Worm (Caenorhabditis elegans): ENCODE measurements around the gene clec-234.

DNA sequence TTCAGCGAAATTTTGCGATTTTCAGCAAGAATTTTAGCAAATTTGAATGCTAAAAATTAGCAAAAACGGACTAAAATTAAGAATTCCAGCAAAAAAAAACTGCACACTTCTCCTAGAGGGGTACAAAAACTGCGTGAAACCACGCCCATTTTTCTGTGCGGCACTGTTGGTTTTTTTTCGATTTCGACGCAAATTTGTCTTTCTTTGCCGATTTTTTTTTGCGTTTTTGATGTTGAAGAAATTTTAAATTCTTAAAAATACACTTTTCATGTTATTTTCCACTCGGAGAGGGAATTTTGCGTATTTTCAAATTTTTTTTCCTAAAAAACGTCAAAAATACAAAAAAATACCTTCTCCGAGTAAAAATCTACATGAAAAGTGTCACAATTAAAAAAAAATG lies 29.4 kb downstream of the clec-234 start, which contains the start of gene syp-1:
- TF ChIP-seq elt-2 (tag; optimal IDR thresholded peaks at IDR 0.05) (no peak), blmp-1 (tag; optimal IDR thresholded peaks at IDR 0.05) (no peak), unc-86 (tag; optimal IDR thresholded peaks at IDR 0.05) (no peak), nhr-28 (tag; optimal IDR thresholded peaks at IDR 0.05) (no peak), lin-39 (tag; optimal IDR thresholded peaks at IDR 0.05) (no peak)

Data from whole organism, L1 larva.